Worm (Caenorhabditis elegans) whole organism, early embryonic: ENCODE results near the gene pgap-3.
"Not testable (repeated sequence)": the region's sequence is repeated elsewhere in the genome, so short reads cannot be mapped to it uniquely, and the experiment has no call there.

Experiments used
- B0310.2 ChIP-seq: sonication (generic microtip); optimal IDR thresholded peaks from 2 replicates; lab custom pipeline; 2016; ENCODE audit warnings: mild to moderate bottlenecking, missing genetic modification characterization, missing compliant biosample characterization
- F13C5.2 ChIP-seq: sonication (generic microtip); optimal IDR thresholded peaks from 2 replicates; lab custom pipeline; 2017; ENCODE audit warnings: mild to moderate bottlenecking, missing genetic modification characterization, inconsistent platforms, missing compliant biosample characterization
- aly-1 ChIP-seq: sonication (generic microtip); optimal IDR thresholded peaks from 2 replicates; lab custom pipeline; 2016; ENCODE audit warnings: missing genetic modification characterization, missing compliant biosample characterization
- ama-1 ChIP-seq: fragments of 150-350 bp; optimal IDR thresholded peaks from 2 replicates; lab custom pipeline; 2014
- ceh-13 ChIP-seq: fragments of 200-800 bp; sonication (Bioruptor generic); optimal IDR thresholded peaks from 2 replicates; lab custom pipeline; 2018; ENCODE audit warnings: mild to moderate bottlenecking, missing genetic modification characterization, missing compliant biosample characterization
- ceh-36 ChIP-seq: sonication (generic microtip); optimal IDR thresholded peaks from 2 replicates; lab custom pipeline; 2016; ENCODE audit warnings: missing genetic modification characterization, inconsistent platforms, missing compliant biosample characterization
- ets-7 ChIP-seq: sonication (generic microtip); optimal IDR thresholded peaks from 2 replicates; lab custom pipeline; 2016; ENCODE audit warnings: missing genotype, missing genetic modification characterization, missing compliant biosample characterization
- flt-1 ChIP-seq: fragments of 200-800 bp; sonication (Bioruptor generic); IDR thresholded peaks from 2 replicates; pipeline ENCODE4 v1.3.6; 2022; ENCODE audit warnings: missing genetic modification characterization, missing compliant biosample characterization
- hmbx-1 ChIP-seq: sonication (generic microtip); optimal IDR thresholded peaks from 2 replicates; lab custom pipeline; 2016; ENCODE audit warnings: mild to moderate bottlenecking, missing genetic modification characterization, missing compliant biosample characterization
- hmg-4 ChIP-seq: fragments of 200-800 bp; sonication (Bioruptor generic); optimal IDR thresholded peaks from 2 replicates; lab custom pipeline; 2018; ENCODE audit warnings: mild to moderate bottlenecking, missing genetic modification characterization, missing compliant biosample characterization
- hnd-1 ChIP-seq: sonication (generic microtip); optimal IDR thresholded peaks from 2 replicates; lab custom pipeline; 2016; ENCODE audit warnings: missing genetic modification characterization, missing compliant biosample characterization
- pes-1 ChIP-seq: fragments of 200-800 bp; sonication (Bioruptor generic); IDR thresholded peaks from 2 replicates; pipeline ENCODE4 v1.3.6; 2022; ENCODE audit warnings: missing genetic modification reagents, missing genetic modification characterization, missing compliant biosample characterization
- scrt-1 ChIP-seq: fragments of 200-800 bp; sonication (Bioruptor generic); IDR thresholded peaks from 2 replicates; pipeline ENCODE4 v1.3.6; 2022; ENCODE audit warnings: missing genetic modification characterization, missing compliant biosample characterization
- sea-1 ChIP-seq: fragments of 200-800 bp; sonication (Bioruptor generic); conservative IDR thresholded peaks from 2 replicates; pipeline ENCODE4 v1.3.6; 2022; ENCODE audit warnings: missing genetic modification characterization, missing compliant biosample characterization
- tbx-11 ChIP-seq: fragments of 200-800 bp; sonication (Bioruptor generic); IDR thresholded peaks from 2 replicates; pipeline ENCODE4 v1.3.6; 2022; ENCODE audit warnings: missing genetic modification characterization, missing compliant biosample characterization
- tbx-37 ChIP-seq: fragments of 200-800 bp; sonication (Bioruptor generic); conservative IDR thresholded peaks from 2 replicates; pipeline ENCODE4 v1.3.6; 2022; ENCODE audit warnings: missing genetic modification reagents, missing genetic modification characterization, missing compliant biosample characterization
- tra-4 ChIP-seq: sonication (generic microtip); optimal IDR thresholded peaks from 2 replicates; lab custom pipeline; 2017; ENCODE audit warnings: missing genetic modification characterization, missing compliant biosample characterization

pgap-3 gene

DNA sequence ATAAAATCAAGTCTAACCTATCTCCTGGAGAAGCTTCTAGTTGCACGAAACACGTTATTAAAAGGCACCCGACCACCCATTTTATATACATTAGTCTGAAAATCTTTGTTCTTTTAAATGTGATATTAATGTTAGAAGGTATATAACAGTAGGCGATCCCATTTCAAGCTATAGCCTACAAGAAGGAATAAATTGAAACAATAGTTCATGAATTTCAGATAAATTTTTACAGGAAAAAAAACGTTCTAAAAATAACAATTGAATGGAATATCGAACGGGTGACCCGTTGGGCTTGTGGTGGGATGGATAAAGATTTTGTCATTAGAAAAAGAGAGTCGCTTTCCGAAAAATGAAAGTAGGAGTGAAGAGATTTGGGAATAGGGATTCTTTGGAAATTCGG lies at the start of gene pgap-3:
TSS of gene pgap-3 (minus strand) at position 101 of the 400 bp plus-strand sequence.
- TF ChIP-seq B0310.2 (tag; lab: Kevin White, UChicago): no peak
- no peak for TF ChIP-seq hmg-4
- no peak for TF ChIP-seq pes-1
- no peak for TF ChIP-seq sea-1 (GFP tag; lab: Robert Waterston, UW)
- no peak for TF ChIP-seq ets-7 (tag; lab: Kevin White, UChicago)
- TF ChIP-seq flt-1 (GFP tag; lab: Robert Waterston, UW): no peak
- no peak for TF ChIP-seq F13C5.2 (tag; lab: Kevin White, UChicago)
- no peak for TF ChIP-seq tra-4
- TF ChIP-seq tbx-11 (GFP tag; lab: Robert Waterston, UW): no peak

DNA sequence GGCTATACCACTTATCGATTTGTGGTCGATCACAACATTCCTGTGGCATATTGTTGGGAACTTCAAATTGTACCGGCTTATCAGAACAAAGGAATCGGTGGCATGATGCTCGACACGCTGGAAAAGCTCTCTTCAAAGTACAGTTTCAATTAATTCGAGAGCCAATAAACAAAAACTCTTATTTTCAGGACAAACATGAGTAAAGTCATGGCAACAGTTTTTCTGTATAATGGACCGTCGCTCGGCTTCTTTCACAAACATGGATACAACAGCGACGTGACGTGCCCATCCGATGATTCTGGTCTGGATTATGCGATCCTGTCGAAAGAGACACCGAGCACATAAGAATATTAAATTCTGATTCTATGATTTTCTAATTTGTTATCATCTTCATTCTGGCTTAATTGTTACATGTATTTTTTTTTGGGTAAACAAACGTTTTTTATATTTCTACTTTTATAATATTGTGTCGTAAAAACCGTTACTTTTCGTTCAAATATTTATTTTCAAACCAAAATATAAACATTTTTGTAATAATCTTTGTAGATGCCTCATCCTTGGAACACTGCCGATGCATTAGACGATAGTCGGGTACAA lies 48.9 kb upstream of the pgap-3 start, which contains the start of gene smut-1:
TSS of gene smut-1 (plus strand) at position 547 of the 597 bp plus-strand sequence.
- TF ChIP-seq ets-7 (tag; lab: Kevin White, UChicago): no peak
- TF ChIP-seq tra-4: no peak
- TF ChIP-seq F13C5.2 (tag; lab: Kevin White, UChicago): no peak
- TF ChIP-seq ama-1 (lab: Kevin White, UChicago): no peak
- TF ChIP-seq ceh-36 (tag; lab: Kevin White, UChicago): no peak
- no peak for TF ChIP-seq aly-1 (tag; lab: Kevin White, UChicago)
- no peak for TF ChIP-seq flt-1 (GFP tag; lab: Robert Waterston, UW)
- no peak for TF ChIP-seq hnd-1 (tag; lab: Kevin White, UChicago)
- no peak for TF ChIP-seq pes-1
- no peak for TF ChIP-seq hmg-4
- TF ChIP-seq hmbx-1 (tag; lab: Kevin White, UChicago): no peak
- no peak for TF ChIP-seq ceh-13 (GFP tag; lab: Kevin White, UChicago)
- TF ChIP-seq tbx-11 (GFP tag; lab: Robert Waterston, UW): no peak
- no peak for TF ChIP-seq scrt-1 (GFP tag; lab: Robert Waterston, UW)
- no peak for TF ChIP-seq sea-1 (GFP tag; lab: Robert Waterston, UW)
- no peak for TF ChIP-seq tbx-37
- TF ChIP-seq B0310.2 (tag; lab: Kevin White, UChicago): no peak

DNA sequence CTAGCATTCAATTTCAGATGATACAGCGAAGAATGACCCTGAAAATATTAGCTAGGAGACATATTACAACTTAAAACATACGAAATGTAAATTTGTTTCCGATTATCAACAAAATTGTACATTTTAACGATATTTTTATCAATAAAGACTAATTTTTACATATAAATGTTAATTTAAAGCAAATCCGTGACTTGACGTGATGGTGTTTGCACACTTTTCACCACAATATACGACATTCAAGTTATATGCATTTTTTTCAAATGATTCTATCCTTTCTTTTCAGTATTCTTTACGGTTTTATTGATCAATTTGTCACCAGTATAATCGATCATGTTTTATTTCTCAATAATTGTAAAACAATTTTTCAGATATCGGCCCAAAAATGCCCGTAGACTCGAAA lies 48.1 kb upstream of the pgap-3 start, which contains the start of gene Y38A10A.7:
TSS of gene Y38A10A.7 (plus strand) at position 369 of the 400 bp plus-strand sequence.
- TF ChIP-seq tra-4: no peak
- no peak for TF ChIP-seq aly-1 (tag; lab: Kevin White, UChicago)
- TF ChIP-seq ceh-36 (tag; lab: Kevin White, UChicago): no peak
- TF ChIP-seq tbx-11 (GFP tag; lab: Robert Waterston, UW): no peak
- no peak for TF ChIP-seq hmbx-1 (tag; lab: Kevin White, UChicago)
- no peak for TF ChIP-seq ceh-13 (GFP tag; lab: Kevin White, UChicago)
- TF ChIP-seq hmg-4: no peak
- no peak for TF ChIP-seq sea-1 (GFP tag; lab: Robert Waterston, UW)
- no peak for TF ChIP-seq B0310.2 (tag; lab: Kevin White, UChicago)
- TF ChIP-seq F13C5.2 (tag; lab: Kevin White, UChicago): no peak
- no peak for TF ChIP-seq hnd-1 (tag; lab: Kevin White, UChicago)
- TF ChIP-seq pes-1: no peak
- TF ChIP-seq flt-1 (GFP tag; lab: Robert Waterston, UW): no peak
- no peak for TF ChIP-seq scrt-1 (GFP tag; lab: Robert Waterston, UW)
- TF ChIP-seq tbx-37: no peak
- TF ChIP-seq ets-7 (tag; lab: Kevin White, UChicago): no peak
- TF ChIP-seq ama-1 (lab: Kevin White, UChicago): no peak

DNA sequence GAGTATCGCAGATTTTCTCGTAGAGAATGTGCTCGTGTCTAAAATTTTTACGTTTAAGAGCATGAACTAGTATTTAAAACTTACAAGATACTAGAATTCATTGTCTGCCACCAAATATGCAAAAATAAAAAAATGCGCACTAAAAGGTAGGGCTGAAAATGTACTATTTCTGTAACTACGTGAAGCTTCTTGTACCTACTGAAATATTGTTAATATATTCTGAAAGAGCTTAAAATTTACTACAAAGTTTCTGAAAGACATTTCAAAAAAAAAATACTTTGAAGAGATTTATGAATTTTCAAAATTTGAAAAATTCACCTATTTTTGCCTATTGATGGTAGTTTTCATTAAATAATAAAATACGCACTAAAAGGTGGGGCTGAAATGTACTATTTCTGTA lies 22.2 kb upstream of the pgap-3 start, which contains the start of gene fbxa-214:
TSS of gene fbxa-214 (minus strand) at position 101 of the 400 bp plus-strand sequence.
- TF ChIP-seq tra-4; scrt-1 (GFP tag; lab: Robert Waterston, UW); sea-1 (GFP tag; lab: Robert Waterston, UW): not testable (repeated sequence)

DNA sequence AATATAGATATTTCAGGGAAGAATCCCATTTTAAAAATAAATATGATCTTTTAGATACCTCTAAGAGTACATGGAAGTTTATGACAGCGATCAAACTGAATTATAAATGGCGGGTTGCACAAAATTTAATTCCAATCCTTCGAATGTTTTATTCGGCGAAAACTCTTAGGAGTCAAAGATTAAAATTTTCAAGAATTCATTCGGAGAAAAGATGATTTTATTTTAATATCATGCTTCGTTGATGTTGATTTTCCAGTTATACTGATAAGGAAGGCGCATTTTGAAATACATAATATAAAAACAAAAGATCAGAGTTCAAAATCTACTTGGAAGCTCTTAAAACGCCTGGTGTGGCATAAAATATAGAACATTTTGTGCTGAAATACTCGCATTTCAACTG lies 19.4 kb upstream of the pgap-3 start, which contains the start of gene srh-10:
TSS of gene srh-10 (minus strand) at position 29 of the 400 bp plus-strand sequence.
- no peak for TF ChIP-seq ceh-13 (GFP tag; lab: Kevin White, UChicago)
- TF ChIP-seq sea-1 (GFP tag; lab: Robert Waterston, UW): no peak
- no peak for TF ChIP-seq scrt-1 (GFP tag; lab: Robert Waterston, UW)
- TF ChIP-seq tra-4: no peak
- no peak for TF ChIP-seq B0310.2 (tag; lab: Kevin White, UChicago)
- no peak for TF ChIP-seq F13C5.2 (tag; lab: Kevin White, UChicago)
- TF ChIP-seq tbx-37: no peak

DNA sequence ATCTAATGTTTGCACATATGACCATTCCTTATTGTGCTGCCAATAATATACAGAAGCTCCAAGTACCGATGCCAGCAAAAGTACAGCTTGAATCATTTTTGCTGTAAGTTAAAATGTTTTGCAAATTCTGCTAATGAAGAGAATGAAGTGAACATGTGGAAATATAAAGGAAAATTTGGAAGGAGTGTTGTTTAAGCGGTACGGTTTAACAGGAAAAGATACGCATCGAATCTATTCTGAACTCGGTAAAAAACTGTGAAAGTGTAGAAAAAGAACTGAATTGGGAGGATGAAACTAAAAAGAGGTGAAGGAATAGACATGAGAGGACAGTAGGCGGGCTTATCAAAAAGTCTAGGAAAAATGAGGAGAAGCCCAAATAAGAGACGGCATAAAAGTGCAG lies 15.6 kb upstream of the pgap-3 start, which contains the start of gene Y38A10A.2:
TSS of gene Y38A10A.2 (minus strand) at position 101 of the 400 bp plus-strand sequence.
- TF ChIP-seq hmg-4: no peak
- TF ChIP-seq B0310.2 (tag; lab: Kevin White, UChicago): no peak
- TF ChIP-seq pes-1: no peak
- TF ChIP-seq ets-7 (tag; lab: Kevin White, UChicago): no peak
- TF ChIP-seq aly-1 (tag; lab: Kevin White, UChicago): no peak
- TF ChIP-seq hnd-1 (tag; lab: Kevin White, UChicago): no peak
- no peak for TF ChIP-seq tbx-37
- TF ChIP-seq scrt-1 (GFP tag; lab: Robert Waterston, UW): no peak
- no peak for TF ChIP-seq ama-1 (lab: Kevin White, UChicago)
- TF ChIP-seq tra-4: no peak
- TF ChIP-seq ceh-13 (GFP tag; lab: Kevin White, UChicago): no peak
- no peak for TF ChIP-seq sea-1 (GFP tag; lab: Robert Waterston, UW)
- no peak for TF ChIP-seq hmbx-1 (tag; lab: Kevin White, UChicago)
- TF ChIP-seq ceh-36 (tag; lab: Kevin White, UChicago): no peak
- no peak for TF ChIP-seq tbx-11 (GFP tag; lab: Robert Waterston, UW)
- TF ChIP-seq F13C5.2 (tag; lab: Kevin White, UChicago): no peak
- TF ChIP-seq flt-1 (GFP tag; lab: Robert Waterston, UW): no peak

DNA sequence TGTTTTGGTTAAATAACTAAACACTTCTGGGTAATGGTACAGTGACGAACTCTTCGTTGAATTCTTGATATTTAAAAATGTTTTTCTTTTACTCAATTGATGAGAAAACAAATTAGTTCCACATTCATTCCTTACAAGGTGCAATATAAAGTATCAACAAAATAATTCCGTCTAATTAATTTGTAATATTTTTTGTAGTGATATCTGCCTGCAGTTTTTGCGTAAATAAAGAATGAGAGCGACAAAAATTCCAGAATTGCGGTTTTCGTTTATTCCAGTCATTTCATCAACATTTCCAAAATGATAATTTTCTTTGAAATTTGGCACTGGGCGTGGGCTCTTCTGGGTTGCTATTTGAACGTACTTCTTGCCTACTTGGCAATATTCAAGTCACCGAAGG lies 7.6 kb upstream of the pgap-3 start, which contains the start of gene srd-20:
TSS of gene srd-20 (plus strand) at position 301 of the 400 bp plus-strand sequence.
- TF ChIP-seq pes-1 (no peak), ets-7 (tag; lab: Kevin White, UChicago) (no peak), B0310.2 (tag; lab: Kevin White, UChicago) (no peak), aly-1 (tag; lab: Kevin White, UChicago) (no peak), hnd-1 (tag; lab: Kevin White, UChicago) (no peak), ceh-13 (GFP tag; lab: Kevin White, UChicago) (no peak), tra-4 (no peak), hmbx-1 (tag; lab: Kevin White, UChicago) (no peak), hmg-4 (no peak), flt-1 (GFP tag; lab: Robert Waterston, UW) (no peak)
